Fruit fly (Drosophila melanogaster) whole organism, pupa: Measurements from ENCODE around the gene Pvr.

Experiments used
- CG10348 ChIP-seq: fragments of 200-800 bp; sonication (Bioruptor generic); IDR thresholded peaks from 2 replicates; pipeline ENCODE4 v1.3.6; 2022; ENCODE audit warnings: missing biosample characterization, missing genetic modification characterization
- CG12605 ChIP-seq: fragments of 200-800 bp; sonication (Bioruptor generic); IDR thresholded peaks from 2 replicates; pipeline ENCODE4 v1.3.6; 2022; ENCODE audit warnings: missing biosample characterization, missing genetic modification characterization
- CG14655 ChIP-seq: fragments of 200-800 bp; sonication (Bioruptor generic); optimal IDR thresholded peaks from 3 replicates; lab custom pipeline; 2017; ENCODE audit warnings: mild to moderate bottlenecking, missing biosample characterization, missing genetic modification reagents, missing genetic modification characterization
- CG32121 ChIP-seq: fragments of 200-800 bp; sonication (Bioruptor generic); IDR thresholded peaks from 2 replicates; pipeline ENCODE4 v1.3.6; 2022; ENCODE audit warnings: missing biosample characterization, missing genetic modification characterization
- CG34367 ChIP-seq: fragments of 200-800 bp; sonication (Bioruptor generic); optimal IDR thresholded peaks from 2 replicates; lab custom pipeline; 2018; ENCODE audit warnings: missing biosample characterization, mild to moderate bottlenecking, missing genetic modification characterization
- CG4496 ChIP-seq: fragments of 200-800 bp; sonication (Bioruptor generic); IDR thresholded peaks from 3 replicates; pipeline ENCODE4 v1.3.6; 2022; ENCODE audit warnings: missing biosample characterization, missing genetic modification characterization
- CG8301 ChIP-seq: fragments of 200-800 bp; sonication (Bioruptor generic); optimal IDR thresholded peaks from 2 replicates; lab custom pipeline; 2018; ENCODE audit warnings: missing biosample characterization, mild to moderate bottlenecking, missing genetic modification characterization
- CG9948 ChIP-seq: fragments of 200-800 bp; sonication (Bioruptor generic); optimal IDR thresholded peaks from 2 replicates; lab custom pipeline; 2018; ENCODE audit warnings: missing biosample characterization, mild to moderate bottlenecking, missing genetic modification characterization, moderate library complexity
- D1 ChIP-seq: fragments of 200-800 bp; sonication (Bioruptor generic); optimal IDR thresholded peaks from 2 replicates; lab custom pipeline; 2018; ENCODE audit warnings: missing biosample characterization, mild to moderate bottlenecking, missing genetic modification characterization, moderate library complexity
- EcR ChIP-seq: fragments of 200-800 bp; sonication (Bioruptor generic); optimal IDR thresholded peaks from 3 replicates; lab custom pipeline; 2019; ENCODE audit warnings: missing biosample characterization, missing genetic modification characterization, mild to moderate bottlenecking, moderate library complexity, missing genetic modification reagents
- Ets98B ChIP-seq: fragments of 200-800 bp; sonication (Bioruptor generic); IDR thresholded peaks from 2 replicates; pipeline ENCODE4 v1.3.6; 2022; ENCODE audit warnings: missing biosample characterization, missing genetic modification characterization
- Pif1B ChIP-seq: fragments of 200-800 bp; sonication (Bioruptor generic); optimal IDR thresholded peaks from 3 replicates; lab custom pipeline; 2016; ENCODE audit warnings: missing biosample characterization, missing genetic modification characterization
- fd96Ca ChIP-seq: fragments of 200-800 bp; sonication (Bioruptor generic); IDR thresholded peaks from 3 replicates; pipeline ENCODE4 v1.3.6; 2022; ENCODE audit warnings: missing biosample characterization, missing genetic modification characterization

- TF ChIP-seq Pif1B (GFP tag; lab: Kevin White, UChicago) (no peak), CG4496 (GFP tag; lab: Robert Waterston, UW) (no peak), CG12605 (GFP tag; lab: Robert Waterston, UW) (no peak), EcR (GFP tag; lab: Kevin White, UChicago) (no peak), CG9948 (tag; lab: Kevin White, UChicago) (no peak), CG32121 (GFP tag; lab: Robert Waterston, UW) (no peak), CG14655 (no peak), fd96Ca (GFP tag; lab: Robert Waterston, UW) (no peak), D1 (tag; lab: Kevin White, UChicago) (no peak), CG10348 (no peak), CG34367 (tag; lab: Kevin White, UChicago) (no peak), CG8301 (tag; lab: Kevin White, UChicago) (no peak), Ets98B (GFP tag; lab: Robert Waterston, UW) (no peak)
These were observed 4.2 kb upstream of the Pvr start, which contains the start of gene CG43057 for dm6 chr2L:8243903-8244302.
